Worm (Caenorhabditis elegans): ENCODE results near the gene F53H4.6.

ce11 chrX:15811341-15811740, 49.1 kb downstream of the F53H4.6 start:
- TF ChIP-seq lin-13 (GFP tag; optimal IDR thresholded peaks at IDR 0.05), result no peak
- no peak for TF ChIP-seq elt-2 (tag; optimal IDR thresholded peaks at IDR 0.05)
- no peak for TF ChIP-seq nhr-47 (tag; optimal IDR thresholded peaks at IDR 0.05)
- TF ChIP-seq nhr-77 (tag; optimal IDR thresholded peaks at IDR 0.05), result no peak

Measured in whole organism, L1 larva.